Fruit fly (Drosophila melanogaster) whole organism, embryonic: ENCODE data around the gene Pvf2.

Experiments
- Bdp1 ChIP-seq: fragments of 200-800 bp; sonication (Bioruptor generic); optimal IDR thresholded peaks from 3 replicates; lab custom pipeline; 2016; ENCODE audit warnings: missing biosample characterization, missing genetic modification characterization
- CG10147 ChIP-seq: fragments of 200-800 bp; sonication (Bioruptor generic); optimal IDR thresholded peaks from 2 replicates; lab custom pipeline; 2019; ENCODE audit warnings: missing biosample characterization, mild to moderate bottlenecking, missing genetic modification characterization, moderate library complexity
- CG10654 ChIP-seq: fragments of 200-800 bp; sonication (Bioruptor generic); optimal IDR thresholded peaks from 2 replicates; lab custom pipeline; 2016; ENCODE audit warnings: missing biosample characterization, missing genetic modification characterization
- CG11398 ChIP-seq: fragments of 200-800 bp; sonication (Bioruptor generic); optimal IDR thresholded peaks from 2 replicates; lab custom pipeline; 2016; ENCODE audit warnings: missing biosample characterization, missing genetic modification characterization
- CG11504 ChIP-seq: fragments of 200-800 bp; sonication (Bioruptor generic); optimal IDR thresholded peaks from 3 replicates; lab custom pipeline; 2019; ENCODE audit warnings: missing biosample characterization, mild to moderate bottlenecking, missing genetic modification characterization, moderate library complexity
- CG12769 ChIP-seq: fragments of 200-800 bp; sonication (Bioruptor generic); optimal IDR thresholded peaks from 2 replicates; lab custom pipeline; 2019; ENCODE audit warnings: missing biosample characterization, mild to moderate bottlenecking, missing genetic modification characterization, moderate library complexity
- CG13287 ChIP-seq: fragments of 200-800 bp; sonication (Bioruptor generic); IDR thresholded peaks from 2 replicates; pipeline ENCODE4 v1.3.6; 2022; ENCODE audit warnings: missing biosample characterization, missing genetic modification characterization; ENCODE audit not compliant: partially characterized antibody
- CG14014 ChIP-seq: fragments of 200-800 bp; sonication (Bioruptor generic); IDR thresholded peaks from 2 replicates; pipeline ENCODE4 v1.3.6; 2022; ENCODE audit warnings: missing biosample characterization, missing genetic modification characterization
- CG15073 ChIP-seq: fragments of 200-800 bp; sonication (Bioruptor generic); optimal IDR thresholded peaks from 2 replicates; lab custom pipeline; 2016; ENCODE audit warnings: missing biosample characterization, missing genetic modification characterization
- CG16813 ChIP-seq: fragments of 200-800 bp; sonication (Bioruptor generic); IDR thresholded peaks from 3 replicates; pipeline ENCODE4 v1.3.6; 2022; ENCODE audit warnings: missing biosample characterization, missing genetic modification characterization; ENCODE audit not compliant: partially characterized antibody
- CG18262 ChIP-seq: fragments of 200-800 bp; optimal IDR thresholded peaks from 3 replicates; lab custom pipeline; 2019; ENCODE audit warnings: missing biosample characterization, mild to moderate bottlenecking, missing genetic modification characterization, moderate library complexity
- CG2120 ChIP-seq: fragments of 200-800 bp; sonication (Bioruptor generic); optimal IDR thresholded peaks from 3 replicates; lab custom pipeline; 2016; ENCODE audit warnings: missing biosample characterization, missing genetic modification characterization
- CG32532 ChIP-seq: fragments of 200-800 bp; sonication (Bioruptor generic); IDR thresholded peaks from 2 replicates; pipeline ENCODE4 v1.3.6; 2022; ENCODE audit warnings: missing biosample characterization, missing genetic modification characterization
- CG3407 ChIP-seq: fragments of 200-800 bp; sonication (Bioruptor generic); optimal IDR thresholded peaks from 2 replicates; lab custom pipeline; 2018; ENCODE audit warnings: missing biosample characterization, mild to moderate bottlenecking, missing genetic modification characterization
- CG4730 ChIP-seq: fragments of 200-800 bp; sonication (Bioruptor generic); IDR thresholded peaks from 2 replicates; pipeline ENCODE4 v1.3.6; 2022; ENCODE audit warnings: missing biosample characterization, missing genetic modification characterization
- CG8281 ChIP-seq: fragments of 200-800 bp; sonication (Bioruptor generic); optimal IDR thresholded peaks from 2 replicates; lab custom pipeline; 2018; ENCODE audit warnings: missing biosample characterization, mild to moderate bottlenecking, missing genetic modification characterization, moderate library complexity
- CG9437 ChIP-seq: fragments of 200-800 bp; sonication (Bioruptor generic); optimal IDR thresholded peaks from 2 replicates; lab custom pipeline; 2018; ENCODE audit warnings: missing biosample characterization, mild to moderate bottlenecking, missing genetic modification characterization
- CG9797 ChIP-seq: fragments of 200-800 bp; sonication (Bioruptor generic); optimal IDR thresholded peaks from 3 replicates; lab custom pipeline; 2018; ENCODE audit warnings: missing biosample characterization, mild to moderate bottlenecking, missing genetic modification characterization
- CG9876 ChIP-seq: fragments of 200-800 bp; sonication (Bioruptor generic); optimal IDR thresholded peaks from 2 replicates; lab custom pipeline; 2016; ENCODE audit warnings: missing biosample characterization, missing genetic modification characterization
- CG9932 ChIP-seq: fragments of 200-800 bp; sonication (Bioruptor generic); IDR thresholded peaks from 2 replicates; pipeline ENCODE4 v1.3.6; 2022; ENCODE audit warnings: missing biosample characterization, missing genetic modification characterization
- Doc3 ChIP-seq: fragments of 200-800 bp; sonication (Bioruptor generic); IDR thresholded peaks from 3 replicates; pipeline ENCODE4 v1.3.6; 2022; ENCODE audit warnings: missing biosample characterization, missing genetic modification characterization; ENCODE audit not compliant: partially characterized antibody
- ERR ChIP-seq: fragments of 200-800 bp; sonication (Bioruptor generic); optimal IDR thresholded peaks from 2 replicates; lab custom pipeline; 2016; ENCODE audit warnings: missing biosample characterization, missing genetic modification characterization
- Elba2 ChIP-seq: fragments of 200-800 bp; sonication (Bioruptor generic); optimal IDR thresholded peaks from 3 replicates; lab custom pipeline; 2016; ENCODE audit warnings: missing biosample characterization, missing genetic modification characterization
- Ets65A ChIP-seq: fragments of 200-800 bp; sonication (Bioruptor generic); peaks from one replicate; lab custom pipeline; 2016; ENCODE audit warnings: missing biosample characterization, missing genetic modification characterization
- H15 ChIP-seq: fragments of 200-800 bp; sonication (Bioruptor generic); IDR thresholded peaks from 3 replicates; pipeline ENCODE4 v1.3.6; 2022; ENCODE audit warnings: missing biosample characterization, missing genetic modification characterization
- Hmx ChIP-seq: fragments of 200-800 bp; sonication (Bioruptor generic); optimal IDR thresholded peaks from 2 replicates; lab custom pipeline; 2016; ENCODE audit warnings: missing biosample characterization, missing genetic modification characterization
- Hr39 ChIP-seq: fragments of >200 bp; optimal IDR thresholded peaks from 2 replicates; lab custom pipeline; 2017
- Lim3 ChIP-seq: fragments of 200-800 bp; sonication (Bioruptor generic); IDR thresholded peaks from 2 replicates; pipeline ENCODE4 v1.3.6; 2022; ENCODE audit warnings: missing biosample characterization, missing genetic modification characterization
- Lpt ChIP-seq: fragments of >200 bp; optimal IDR thresholded peaks from 2 replicates; lab custom pipeline; 2018; ENCODE audit warnings: missing biosample characterization, missing genetic modification characterization
- NK7.1 ChIP-seq: fragments of 200-800 bp; sonication (Bioruptor generic); optimal IDR thresholded peaks from 3 replicates; lab custom pipeline; 2016; ENCODE audit warnings: missing biosample characterization, missing genetic modification characterization
- NfI ChIP-seq: fragments of 200-800 bp; sonication (Bioruptor generic); optimal IDR thresholded peaks from 3 replicates; lab custom pipeline; 2018; ENCODE audit warnings: missing biosample characterization, mild to moderate bottlenecking, missing genetic modification characterization, moderate library complexity
- Rfx ChIP-seq: fragments of 200-800 bp; sonication (Bioruptor generic); IDR thresholded peaks from 2 replicates; pipeline ENCODE4 v1.3.6; 2022; ENCODE audit warnings: missing biosample characterization, missing genetic modification characterization
- Sry-β ChIP-seq: fragments of 200-800 bp; sonication (Bioruptor generic); optimal IDR thresholded peaks from 2 replicates; lab custom pipeline; 2018; ENCODE audit warnings: missing biosample characterization, mild to moderate bottlenecking, missing genetic modification characterization, moderate library complexity
- YL-1 ChIP-seq: fragments of 200-800 bp; sonication (Bioruptor generic); optimal IDR thresholded peaks from 3 replicates; lab custom pipeline; 2017; ENCODE audit warnings: missing biosample characterization, mild to moderate bottlenecking, missing genetic modification characterization
- ase ChIP-seq: fragments of 200-800 bp; sonication (Bioruptor generic); IDR thresholded peaks from 3 replicates; pipeline ENCODE4 v1.3.6; 2022; ENCODE audit warnings: missing biosample characterization, missing genetic modification characterization
- az2 ChIP-seq: fragments of 200-800 bp; sonication (Bioruptor generic); optimal IDR thresholded peaks from 3 replicates; lab custom pipeline; 2016; ENCODE audit warnings: missing biosample characterization, missing genetic modification characterization
- bbx ChIP-seq: fragments of 200-800 bp; sonication (Bioruptor generic); IDR thresholded peaks from 2 replicates; pipeline ENCODE4 v1.3.6; 2022; ENCODE audit warnings: missing biosample characterization, missing genetic modification characterization; ENCODE audit not compliant: partially characterized antibody
- caup ChIP-seq: fragments of 200-800 bp; sonication (Bioruptor generic); optimal IDR thresholded peaks from 3 replicates; lab custom pipeline; 2017; ENCODE audit warnings: missing biosample characterization, mild to moderate bottlenecking, missing genetic modification characterization, moderate library complexity; ENCODE audit not compliant: severe bottlenecking
- chm ChIP-seq: fragments of 200-800 bp; sonication (Bioruptor generic); IDR thresholded peaks from 2 replicates; pipeline ENCODE4 v1.3.6; 2022; ENCODE audit warnings: missing biosample characterization, missing genetic modification characterization
- danr ChIP-seq: fragments of 200-800 bp; sonication (Bioruptor generic); IDR thresholded peaks from 2 replicates; pipeline ENCODE4 v1.3.6; 2022; ENCODE audit warnings: missing biosample characterization, missing genetic modification characterization
- dati ChIP-seq: fragments of 200-800 bp; sonication (Bioruptor generic); IDR thresholded peaks from 2 replicates; pipeline ENCODE4 v1.3.6; 2022; ENCODE audit warnings: missing biosample characterization, missing genetic modification characterization
- gcm2 ChIP-seq: fragments of 200-800 bp; sonication (Bioruptor generic); optimal IDR thresholded peaks from 2 replicates; lab custom pipeline; 2016; ENCODE audit warnings: missing biosample characterization, missing genetic modification characterization
- gfzf ChIP-seq: fragments of 200-800 bp; sonication (Bioruptor generic); optimal IDR thresholded peaks from 2 replicates; lab custom pipeline; 2016; ENCODE audit warnings: missing biosample characterization, mild to moderate bottlenecking, missing genetic modification characterization, moderate library complexity
- inv ChIP-seq: fragments of 200-800 bp; sonication (Bioruptor generic); IDR thresholded peaks from 2 replicates; pipeline ENCODE4 v1.3.6; 2022; ENCODE audit warnings: missing biosample characterization, missing genetic modification characterization; ENCODE audit not compliant: partially characterized antibody
- nerfin-1 ChIP-seq: fragments of 200-800 bp; sonication (Bioruptor generic); optimal IDR thresholded peaks from 3 replicates; lab custom pipeline; 2019; ENCODE audit warnings: missing biosample characterization, mild to moderate bottlenecking, missing genetic modification characterization, moderate library complexity
- pan ChIP-seq, 4 experiments: fragments of >200 bp in 3 of 4; fragments of 200-800 bp in 1 of 4; sonication (Bioruptor generic) in 1 of 4; optimal IDR thresholded peaks in 3 of 4; IDR thresholded peaks in 1 of 4; 2 replicates each; pipeline versions ENCODE4 v1.3.6 to Lab custom; 2017 to 2022; ENCODE audit warnings: missing biosample characterization in 2 of 4, missing genetic modification characterization in 2 of 4, mixed read lengths in 1 of 4
- pnt ChIP-seq: fragments of 200-800 bp; sonication (Bioruptor generic); optimal IDR thresholded peaks from 3 replicates; lab custom pipeline; 2016; ENCODE audit warnings: missing biosample characterization, missing genetic modification characterization
- repo ChIP-seq: fragments of 200-800 bp; sonication (Bioruptor generic); optimal IDR thresholded peaks from 2 replicates; lab custom pipeline; 2016; ENCODE audit warnings: missing biosample characterization, missing genetic modification characterization
- stwl ChIP-seq: fragments of 200-800 bp; sonication (Bioruptor generic); optimal IDR thresholded peaks from 3 replicates; lab custom pipeline; 2018; ENCODE audit warnings: missing biosample characterization, mild to moderate bottlenecking, missing genetic modification characterization, moderate library complexity
- tio ChIP-seq: fragments of 200-800 bp; sonication (Bioruptor generic); optimal IDR thresholded peaks from 2 replicates; lab custom pipeline; 2017; ENCODE audit warnings: missing biosample characterization, missing genetic modification characterization, inconsistent platforms
- toy ChIP-seq: fragments of 200-800 bp; sonication (Bioruptor generic); IDR thresholded peaks from 2 replicates; pipeline ENCODE4 v1.3.6; 2022; ENCODE audit warnings: missing biosample characterization, missing genetic modification characterization
- zfh2 ChIP-seq: fragments of 200-800 bp; sonication (Bioruptor generic); optimal IDR thresholded peaks from 2 replicates; lab custom pipeline; 2016; ENCODE audit warnings: missing biosample characterization, missing genetic modification characterization

The Pvf2 gene

dm6 chr2L:7073011-7073410 is 11.4 kb downstream of the Pvf2 start (continued):
- TF ChIP-seq CG8281 (tag; lab: Kevin White, UChicago) = no peak
- TF ChIP-seq CG3407 (GFP tag; lab: Kevin White, UChicago) = no peak
- no peak for TF ChIP-seq Bdp1 (GFP tag; lab: Kevin White, UChicago)
- TF ChIP-seq Rfx = no peak
- TF ChIP-seq CG2120 (GFP tag; lab: Kevin White, UChicago) = peak; percentile 21
- TF ChIP-seq Lim3 (GFP tag; lab: Robert Waterston, UW) = no peak
- TF ChIP-seq CG9437 (GFP tag; lab: Kevin White, UChicago) = no peak
- no peak for TF ChIP-seq gcm2 (GFP tag; lab: Kevin White, UChicago)
- no peak for TF ChIP-seq ERR (GFP tag; lab: Kevin White, UChicago)
- no peak for TF ChIP-seq NfI
- TF ChIP-seq CG14014 (GFP tag; lab: Robert Waterston, UW) = no peak
- no peak for TF ChIP-seq Lpt (GFP tag; lab: Kevin White, UChicago)
- TF ChIP-seq danr (GFP tag; lab: Robert Waterston, UW) = no peak
- TF ChIP-seq chm (GFP tag; lab: Robert Waterston, UW) = no peak
- no peak for TF ChIP-seq NK7.1 (GFP tag; lab: Kevin White, UChicago)
- no peak for TF ChIP-seq stwl (tag; lab: Kevin White, UChicago)
- no peak for TF ChIP-seq CG9797 (GFP tag; lab: Kevin White, UChicago)
- no peak for TF ChIP-seq Sry-β (GFP tag; lab: Kevin White, UChicago)
- TF ChIP-seq CG13287 = no peak
- no peak for TF ChIP-seq Hr39 (lab: Kevin White, UChicago)
- TF ChIP-seq gfzf (GFP tag; lab: Kevin White, UChicago) = no peak
- TF ChIP-seq pan (optimal IDR thresholded peaks at IDR 0.05; lab: Kevin White, UChicago) = no peak
- no peak for TF ChIP-seq pan (GFP tag; optimal IDR thresholded peaks at IDR 0.05 in 1 of 2, IDR thresholded peaks at IDR 0.05 in 1 of 2)
- no peak for TF ChIP-seq tio
- no peak for TF ChIP-seq Doc3 (GFP tag; lab: Robert Waterston, UW)
- no peak for TF ChIP-seq bbx (GFP tag; lab: Robert Waterston, UW)
- TF ChIP-seq az2 (GFP tag; lab: Kevin White, UChicago) = peak; percentile 25
- no peak for TF ChIP-seq zfh2 (GFP tag; lab: Kevin White, UChicago)
- TF ChIP-seq CG10147 = no peak
- no peak for TF ChIP-seq dati (GFP tag; lab: Robert Waterston, UW)
- TF ChIP-seq Ets65A (GFP tag; lab: Kevin White, UChicago) = peak; percentile 90
- no peak for TF ChIP-seq repo (GFP tag; lab: Kevin White, UChicago)
- no peak for TF ChIP-seq CG12769 (tag; lab: Kevin White, UChicago)
- peak; percentile 35; the same call in 1 of the 2 replicates for TF ChIP-seq CG32532 (GFP tag; lab: Robert Waterston, UW)
- TF ChIP-seq CG18262 (tag; lab: Kevin White, UChicago) = peak; percentile 27
- no peak for TF ChIP-seq CG16813 (GFP tag; lab: Robert Waterston, UW)
- no peak for TF ChIP-seq CG4730 (GFP tag; lab: Robert Waterston, UW)
- TF ChIP-seq inv (GFP tag; lab: Robert Waterston, UW) = no peak
- no peak for TF ChIP-seq caup (GFP tag; lab: Kevin White, UChicago)
- no peak for TF ChIP-seq CG10654 (GFP tag; lab: Kevin White, UChicago)
- no peak for TF ChIP-seq H15 (GFP tag; lab: Robert Waterston, UW)
- TF ChIP-seq ase = no peak
- no peak for TF ChIP-seq CG15073
- no peak for TF ChIP-seq toy (GFP tag; lab: Robert Waterston, UW)
- no peak for TF ChIP-seq CG9876
- no peak for TF ChIP-seq nerfin-1 (tag; lab: Kevin White, UChicago)
- TF ChIP-seq pnt (GFP tag; lab: Kevin White, UChicago) = peak; percentile 2
- TF ChIP-seq Hmx (GFP tag; lab: Kevin White, UChicago) = no peak
- TF ChIP-seq CG9932 = no peak
- no peak for TF ChIP-seq Elba2 (GFP tag; lab: Kevin White, UChicago)
- TF ChIP-seq CG11398 (GFP tag; lab: Kevin White, UChicago) = no peak
- no peak for TF ChIP-seq YL-1
- peak; percentile 61 for TF ChIP-seq CG11504 (tag; lab: Kevin White, UChicago)
